Fruit fly (Drosophila melanogaster) whole organism, prepupa: ENCODE measurements around the gene CG46280.

ENCODE experiments used
- Blimp-1 ChIP-seq: fragments of 200-800 bp; sonication (Bioruptor generic); optimal IDR thresholded peaks from 3 replicates; lab custom pipeline; 2017; ENCODE audit warnings: missing biosample characterization, missing genetic modification characterization, mild to moderate bottlenecking, moderate library complexity, missing genetic modification reagents
- CG10669 ChIP-seq: fragments of 200-800 bp; sonication (Bioruptor generic); optimal IDR thresholded peaks from 3 replicates; lab custom pipeline; 2018; ENCODE audit warnings: missing biosample characterization, mild to moderate bottlenecking, missing genetic modification characterization, moderate library complexity
- CG11294 ChIP-seq: fragments of 200-800 bp; sonication (Bioruptor generic); IDR thresholded peaks from 2 replicates; pipeline ENCODE4 v1.3.6; 2022; ENCODE audit warnings: missing biosample characterization, missing genetic modification characterization
- CG11762 ChIP-seq: fragments of 200-800 bp; sonication (Bioruptor generic); optimal IDR thresholded peaks from 3 replicates; lab custom pipeline; 2016; ENCODE audit warnings: missing biosample characterization, missing genetic modification characterization; ENCODE audit not compliant: insufficient read depth
- CG11902 ChIP-seq: fragments of 200-800 bp; sonication (Bioruptor generic); optimal IDR thresholded peaks from 3 replicates; lab custom pipeline; 2016; ENCODE audit warnings: missing biosample characterization, missing genetic modification characterization
- CG15336 ChIP-seq: fragments of 200-800 bp; sonication (Bioruptor generic); IDR thresholded peaks from 2 replicates; pipeline ENCODE4 v1.3.6; 2022; ENCODE audit warnings: missing biosample characterization, missing genetic modification characterization
- CG1621 ChIP-seq: fragments of 200-800 bp; sonication (Bioruptor generic); optimal IDR thresholded peaks from 3 replicates; lab custom pipeline; 2018; ENCODE audit warnings: missing biosample characterization, mild to moderate bottlenecking, missing genetic modification characterization
- CG16779 ChIP-seq: fragments of 200-800 bp; sonication (Bioruptor generic); optimal IDR thresholded peaks from 3 replicates; lab custom pipeline; 2017; ENCODE audit warnings: missing biosample characterization, mild to moderate bottlenecking, missing genetic modification characterization
- CG3032 ChIP-seq: fragments of 200-800 bp; optimal IDR thresholded peaks from 2 replicates; lab custom pipeline; 2019; ENCODE audit warnings: missing biosample characterization, mild to moderate bottlenecking, missing genetic modification characterization, moderate library complexity
- CG31627 ChIP-seq: fragments of 200-800 bp; sonication (Bioruptor generic); optimal IDR thresholded peaks from 3 replicates; lab custom pipeline; 2016; ENCODE audit warnings: missing biosample characterization, missing genetic modification characterization
- CG32006 ChIP-seq: fragments of 200-800 bp; sonication (Bioruptor generic); optimal IDR thresholded peaks from 3 replicates; lab custom pipeline; 2017; ENCODE audit warnings: missing biosample characterization, mild to moderate bottlenecking, missing genetic modification characterization
- CG34406 ChIP-seq: fragments of 200-800 bp; sonication (Bioruptor generic); optimal IDR thresholded peaks from 3 replicates; lab custom pipeline; 2016; ENCODE audit warnings: missing biosample characterization, missing genetic modification characterization
- CG3919 ChIP-seq: fragments of 200-800 bp; sonication (Bioruptor generic); optimal IDR thresholded peaks from 3 replicates; lab custom pipeline; 2016; ENCODE audit warnings: missing biosample characterization, missing genetic modification characterization
- CG4318 ChIP-seq: fragments of 200-800 bp; sonication (Bioruptor generic); optimal IDR thresholded peaks from 3 replicates; lab custom pipeline; 2017; ENCODE audit warnings: missing biosample characterization, mild to moderate bottlenecking, missing genetic modification characterization
- CG6163 ChIP-seq: fragments of 200-800 bp; sonication (Bioruptor generic); IDR thresholded peaks from 3 replicates; pipeline ENCODE4 v1.3.6; 2022; ENCODE audit warnings: missing biosample characterization, missing genetic modification characterization
- CG6276 ChIP-seq: fragments of 200-800 bp; sonication (Bioruptor generic); optimal IDR thresholded peaks from 2 replicates; lab custom pipeline; 2017; ENCODE audit warnings: missing biosample characterization, mild to moderate bottlenecking, missing genetic modification characterization
- CG6808 ChIP-seq: fragments of 200-800 bp; sonication (Bioruptor generic); optimal IDR thresholded peaks from 3 replicates; lab custom pipeline; 2017; ENCODE audit warnings: missing biosample characterization, missing genetic modification characterization, mild to moderate bottlenecking, moderate library complexity, missing genetic modification reagents
- CG8632 ChIP-seq: fragments of 200-800 bp; sonication (Bioruptor generic); optimal IDR thresholded peaks from 3 replicates; lab custom pipeline; 2016; ENCODE audit warnings: missing biosample characterization, missing genetic modification characterization
- CG9139 ChIP-seq: fragments of 200-800 bp; sonication (Bioruptor generic); optimal IDR thresholded peaks from 3 replicates; lab custom pipeline; 2017; ENCODE audit warnings: missing biosample characterization, mild to moderate bottlenecking, missing genetic modification characterization
- Eip75B ChIP-seq: fragments of 200-800 bp; sonication (Bioruptor generic); optimal IDR thresholded peaks from 3 replicates; lab custom pipeline; 2016; ENCODE audit warnings: missing biosample characterization, missing genetic modification characterization
- Eip78C ChIP-seq: fragments of 200-800 bp; sonication (Bioruptor generic); peaks from one replicate; lab custom pipeline; 2016; ENCODE audit warnings: missing biosample characterization, missing genetic modification characterization
- Eip93F ChIP-seq: fragments of 200-800 bp; sonication (Bioruptor generic); optimal IDR thresholded peaks from 2 replicates; lab custom pipeline; 2016; ENCODE audit warnings: missing biosample characterization, mild to moderate bottlenecking, missing genetic modification characterization
- Ets96B ChIP-seq: fragments of 200-800 bp; optimal IDR thresholded peaks from 2 replicates; lab custom pipeline; 2019; ENCODE audit warnings: missing biosample characterization, mild to moderate bottlenecking, missing genetic modification characterization, moderate library complexity
- Hr39 ChIP-seq: fragments of 200-800 bp; sonication (Bioruptor generic); optimal IDR thresholded peaks from 2 replicates; lab custom pipeline; 2016; ENCODE audit warnings: missing biosample characterization, missing genetic modification characterization
- Hr4 ChIP-seq: fragments of 200-800 bp; sonication (Bioruptor generic); optimal IDR thresholded peaks from 3 replicates; lab custom pipeline; 2016; ENCODE audit warnings: missing biosample characterization, missing genetic modification characterization
- Lpt ChIP-seq: fragments of 200-800 bp; sonication (Bioruptor generic); optimal IDR thresholded peaks from 3 replicates; lab custom pipeline; 2016; ENCODE audit warnings: missing biosample characterization, missing genetic modification characterization
- OdsH ChIP-seq: fragments of 200-800 bp; sonication (Bioruptor generic); optimal IDR thresholded peaks from 3 replicates; lab custom pipeline; 2016; ENCODE audit warnings: missing biosample characterization, missing genetic modification characterization
- acj6 ChIP-seq: fragments of 200-800 bp; sonication (Bioruptor generic); optimal IDR thresholded peaks from 3 replicates; lab custom pipeline; 2016; ENCODE audit warnings: missing biosample characterization, missing genetic modification characterization
- dac ChIP-seq: fragments of 200-800 bp; sonication (Bioruptor generic); optimal IDR thresholded peaks from 2 replicates; lab custom pipeline; 2017; ENCODE audit warnings: missing biosample characterization, mild to moderate bottlenecking, missing genetic modification characterization
- dsx ChIP-seq: fragments of 200-800 bp; optimal IDR thresholded peaks from 3 replicates; lab custom pipeline; 2019; ENCODE audit warnings: missing biosample characterization, mild to moderate bottlenecking, missing genetic modification characterization, moderate library complexity; ENCODE audit not compliant: poor library complexity, severe bottlenecking
- eg ChIP-seq: fragments of 200-800 bp; sonication (Bioruptor generic); IDR thresholded peaks from 3 replicates; pipeline ENCODE4 v1.3.6; 2022; ENCODE audit warnings: missing biosample characterization, missing genetic modification characterization
- fkh ChIP-seq: fragments of 200-800 bp; sonication (Bioruptor generic); optimal IDR thresholded peaks from 3 replicates; lab custom pipeline; 2017; ENCODE audit warnings: missing biosample characterization, mild to moderate bottlenecking, missing genetic modification characterization, moderate library complexity
- lz ChIP-seq: fragments of 200-800 bp; sonication (Bioruptor generic); optimal IDR thresholded peaks from 3 replicates; lab custom pipeline; 2016; ENCODE audit warnings: missing biosample characterization, missing genetic modification characterization
- pdm3 ChIP-seq: fragments of 200-800 bp; sonication (Bioruptor generic); optimal IDR thresholded peaks from 3 replicates; lab custom pipeline; 2016; ENCODE audit warnings: missing biosample characterization, missing genetic modification characterization
- spab ChIP-seq: fragments of 200-800 bp; sonication (Bioruptor generic); optimal IDR thresholded peaks from 2 replicates; lab custom pipeline; 2017; ENCODE audit warnings: missing biosample characterization, mild to moderate bottlenecking, missing genetic modification characterization, missing genetic modification reagents
- svp ChIP-seq: fragments of 200-800 bp; sonication (Bioruptor generic); peaks from one replicate; lab custom pipeline; 2016; ENCODE audit warnings: missing biosample characterization, missing genetic modification characterization
- topi ChIP-seq: fragments of 200-800 bp; sonication (Bioruptor generic); optimal IDR thresholded peaks from 3 replicates; lab custom pipeline; 2016; ENCODE audit warnings: missing biosample characterization, missing genetic modification characterization
- vri ChIP-seq: fragments of 200-800 bp; sonication (Bioruptor generic); optimal IDR thresholded peaks from 3 replicates; lab custom pipeline; 2016; ENCODE audit warnings: missing biosample characterization, mild to moderate bottlenecking, missing genetic modification characterization

Gene CG46280

dm6 chr3R:13077262-13077661, 46.8 kb upstream of the CG46280 start:
- TF ChIP-seq CG11902 (GFP tag; lab: Kevin White, UChicago) (no peak), CG6808 (no peak), fkh (GFP tag; lab: Kevin White, UChicago) (no peak), Lpt (GFP tag; lab: Kevin White, UChicago) (no peak), CG6276 (no peak), CG6163 (GFP tag; lab: Robert Waterston, UW) (no peak), CG11294 (GFP tag; lab: Robert Waterston, UW) (no peak), pdm3 (GFP tag; lab: Kevin White, UChicago) (no peak), Hr39 (no peak), eg (GFP tag; lab: Robert Waterston, UW) (no peak)

- TF ChIP-seq CG32006 (GFP tag; lab: Kevin White, UChicago) = no peak
- TF ChIP-seq Eip78C (GFP tag; lab: Kevin White, UChicago) = no peak
- TF ChIP-seq CG3919 = no peak
- no peak for TF ChIP-seq vri (GFP tag; lab: Kevin White, UChicago)
- no peak for TF ChIP-seq Hr4 (GFP tag; lab: Kevin White, UChicago)
Observed at dm6 chr3R:13075728-13076127, 45.3 kb upstream of the CG46280 start.

DNA sequence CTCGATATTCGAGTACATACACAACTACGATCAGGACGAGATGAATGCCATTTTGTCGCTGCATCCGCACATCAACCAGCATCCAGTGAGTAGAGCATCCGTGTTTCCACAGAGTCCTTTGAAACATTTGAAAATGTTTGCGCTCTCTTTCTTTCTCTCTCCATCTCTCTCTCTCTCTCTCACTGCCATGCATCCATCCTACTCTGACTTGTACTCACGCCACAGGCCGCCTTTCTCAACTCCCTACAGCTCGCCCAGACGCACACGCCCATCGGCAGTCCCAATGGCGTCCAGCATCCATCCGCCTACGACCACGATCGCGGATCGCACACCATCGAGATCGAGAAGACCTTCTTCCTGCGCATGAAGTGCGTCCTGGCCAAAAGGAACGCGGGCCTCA, 44.1 kb upstream of the CG46280 start:
- TF ChIP-seq CG16779 (tag; lab: Kevin White, UChicago) (no peak), dac (GFP tag; lab: Kevin White, UChicago) (no peak), lz (GFP tag; lab: Kevin White, UChicago) (no peak)
- TF ChIP-seq, all 60 proteins: peak for 0

- TF ChIP-seq Eip78C (GFP tag; lab: Kevin White, UChicago) = peak; percentile 3
- TF ChIP-seq fkh (GFP tag; lab: Kevin White, UChicago) = no peak
Observed at dm6 chr3R:13073174-13073573, 42.7 kb upstream of the CG46280 start.

DNA sequence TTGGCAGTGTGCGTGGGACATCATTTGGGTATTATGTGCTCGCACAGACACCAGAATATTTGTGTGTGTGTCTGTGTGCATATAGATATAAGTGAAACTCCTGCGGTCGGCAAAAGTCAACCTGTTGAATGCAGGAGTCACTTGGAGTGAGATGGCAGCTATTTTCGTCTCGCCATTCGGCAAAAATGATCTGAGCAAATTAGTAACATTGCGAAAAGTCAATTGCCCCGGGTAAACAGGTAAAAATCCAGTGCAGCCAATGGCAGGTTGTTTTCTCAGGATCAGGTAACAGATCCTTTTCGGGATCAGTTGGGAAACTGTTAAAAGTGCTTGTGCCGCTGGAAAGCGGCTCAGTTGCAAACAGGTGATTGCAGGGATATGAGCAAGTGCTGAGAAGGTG, 41.6 kb upstream of the CG46280 start:
- TF ChIP-seq CG4318 (GFP tag; lab: Kevin White, UChicago) = no peak
- no peak for TF ChIP-seq CG15336
- no peak for TF ChIP-seq CG6163 (GFP tag; lab: Robert Waterston, UW)
- TF ChIP-seq CG8632 (GFP tag; lab: Kevin White, UChicago) = no peak
- no peak for TF ChIP-seq CG1621
- no peak for TF ChIP-seq CG9139 (GFP tag; lab: Kevin White, UChicago)
- no peak for TF ChIP-seq Blimp-1 (GFP tag; lab: Kevin White, UChicago)
- TF ChIP-seq Ets96B (tag; lab: Kevin White, UChicago) = no peak
- no peak for TF ChIP-seq spab (GFP tag; lab: Kevin White, UChicago)

DNA sequence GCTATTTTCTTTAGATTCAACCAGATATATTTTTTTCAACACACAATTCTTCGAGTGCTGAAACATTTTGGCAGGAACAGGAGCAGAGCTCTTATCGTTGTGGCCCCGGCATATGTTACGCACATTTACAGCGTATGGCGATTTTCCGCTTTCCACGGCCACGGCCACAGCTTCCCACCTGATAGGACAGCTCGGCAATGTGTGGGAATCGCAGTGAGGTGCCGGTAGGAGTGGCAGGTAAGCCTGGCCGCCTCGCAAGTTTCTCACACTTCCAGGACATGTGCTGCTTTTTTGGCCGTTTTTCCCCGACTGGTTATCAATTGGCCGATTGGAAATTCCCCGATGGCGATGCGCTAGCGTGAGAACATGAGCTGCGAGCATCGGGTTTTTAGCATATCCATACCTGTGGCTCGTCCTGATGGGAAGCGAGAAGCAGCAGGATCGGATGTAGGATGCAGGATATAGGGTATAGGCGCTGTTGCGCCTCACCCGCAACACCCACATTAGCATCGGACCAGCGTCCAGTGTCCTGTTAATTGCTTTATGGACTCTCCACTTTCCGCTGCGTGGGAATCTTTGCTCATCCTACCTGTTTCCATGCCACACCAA, 39.7 kb upstream of the CG46280 start:
- TF ChIP-seq CG3032 (tag; lab: Kevin White, UChicago) = no peak
- TF ChIP-seq CG1621 = no peak
- no peak for TF ChIP-seq Eip75B
- no peak for TF ChIP-seq acj6 (GFP tag; lab: Kevin White, UChicago)
- no peak for TF ChIP-seq spab (GFP tag; lab: Kevin White, UChicago)
- TF ChIP-seq topi (GFP tag; lab: Kevin White, UChicago) = no peak
- TF ChIP-seq Hr4 (GFP tag; lab: Kevin White, UChicago) = no peak
- no peak for TF ChIP-seq svp
- TF ChIP-seq CG34406 = no peak
- no peak for TF ChIP-seq CG10669 (GFP tag; lab: Kevin White, UChicago)
- no peak for TF ChIP-seq Hr39
- TF ChIP-seq CG31627 = no peak
- TF ChIP-seq dsx = no peak
- TF ChIP-seq OdsH (GFP tag; lab: Kevin White, UChicago) = no peak
- TF ChIP-seq pdm3 (GFP tag; lab: Kevin White, UChicago) = no peak
- TF ChIP-seq CG4318 (GFP tag; lab: Kevin White, UChicago) = no peak
- no peak for TF ChIP-seq Eip93F (GFP tag; lab: Kevin White, UChicago)
- TF ChIP-seq CG11762 (GFP tag; lab: Kevin White, UChicago) = no peak
- no peak for TF ChIP-seq CG16779 (tag; lab: Kevin White, UChicago)
